Worm (Caenorhabditis elegans) whole organism, late embryonic: ENCODE results near the gene plk-1.
A peak's percentile ranks its signal among the peaks of the same experiment; 100 is the strongest.

Experiments
- C08G9.2 ChIP-seq: sonication (generic microtip); optimal IDR thresholded peaks from 2 replicates; lab custom pipeline; 2016; ENCODE audit warnings: mild to moderate bottlenecking, missing genetic modification characterization, moderate library complexity, missing compliant biosample characterization
- ceh-31 ChIP-seq: sonication (generic microtip); optimal IDR thresholded peaks from 2 replicates; lab custom pipeline; 2016; ENCODE audit warnings: missing genetic modification characterization, missing compliant biosample characterization
- ceh-34 ChIP-seq: sonication (generic microtip); optimal IDR thresholded peaks from 2 replicates; lab custom pipeline; 2016; ENCODE audit warnings: mild to moderate bottlenecking, missing genetic modification characterization, missing compliant biosample characterization
- hlh-8 ChIP-seq: sonication (generic microtip); optimal IDR thresholded peaks from 2 replicates; lab custom pipeline; 2016; ENCODE audit warnings: missing genotype, missing genetic modification characterization, missing compliant biosample characterization
- nhr-11 ChIP-seq: fragments of 150-350 bp; optimal IDR thresholded peaks from 2 replicates; lab custom pipeline; 2014; ENCODE audit warnings: missing biosample characterization, missing genetic modification characterization

DNA sequence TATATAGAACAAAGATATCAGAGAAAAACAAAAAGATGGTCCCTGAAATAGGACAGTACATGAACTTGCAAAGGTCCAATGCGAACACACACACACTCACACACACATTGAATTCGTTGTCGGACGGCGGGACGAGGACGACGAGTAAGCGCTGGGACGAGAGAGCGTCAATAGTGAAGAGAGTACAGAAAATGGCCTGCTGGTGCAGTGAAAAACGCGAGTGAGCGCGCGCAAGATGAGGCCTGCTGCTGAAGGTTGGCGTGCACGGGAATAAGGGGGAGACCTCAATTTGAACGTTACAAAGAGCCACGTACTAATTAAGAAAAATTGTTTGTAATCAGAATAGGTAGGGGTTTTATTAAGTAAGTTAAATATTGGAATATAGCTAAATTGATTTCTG lies 25.8 kb downstream of the plk-1 start:
- no peak for TF ChIP-seq C08G9.2 (tag; lab: Kevin White, UChicago)
- TF ChIP-seq ceh-34 (tag; lab: Kevin White, UChicago), result peak; percentile 38
- TF ChIP-seq ceh-31 (tag; lab: Kevin White, UChicago), result peak; percentile 65
- TF ChIP-seq hlh-8 (tag; lab: Kevin White, UChicago), result no peak
- TF ChIP-seq nhr-11 (tag; lab: Kevin White, UChicago), result no peak
